Fruit fly (Drosophila melanogaster) whole organism, embryonic: ENCODE results near the gene spirit.

Experiments used
- Atf-2 ChIP-seq: fragments of 200-800 bp; sonication (Bioruptor generic); optimal IDR thresholded peaks from 2 replicates; lab custom pipeline; 2016; ENCODE audit warnings: missing biosample characterization, missing genetic modification characterization
- Bgb ChIP-seq: fragments of 200-800 bp; sonication (Bioruptor generic); IDR thresholded peaks from 2 replicates; pipeline ENCODE4 v1.3.6; 2022; ENCODE audit warnings: missing biosample characterization, missing genetic modification characterization; ENCODE audit not compliant: partially characterized antibody
- CG10209 ChIP-seq: fragments of 200-800 bp; sonication (Bioruptor generic); optimal IDR thresholded peaks from 3 replicates; lab custom pipeline; 2017; ENCODE audit warnings: missing biosample characterization, mild to moderate bottlenecking, missing genetic modification characterization, missing genetic modification reagents
- CG1024 ChIP-seq: fragments of 200-800 bp; sonication (Bioruptor generic); IDR thresholded peaks from 2 replicates; pipeline ENCODE4 v1.3.6; 2022; ENCODE audit warnings: missing biosample characterization, missing genetic modification characterization
- CG11398 ChIP-seq: fragments of 200-800 bp; sonication (Bioruptor generic); optimal IDR thresholded peaks from 2 replicates; lab custom pipeline; 2016; ENCODE audit warnings: missing biosample characterization, missing genetic modification characterization
- CG13424 ChIP-seq: fragments of 200-800 bp; sonication (Bioruptor generic); optimal IDR thresholded peaks from 2 replicates; lab custom pipeline; 2019; ENCODE audit warnings: missing biosample characterization, mild to moderate bottlenecking, missing genetic modification characterization, moderate library complexity
- CG14710 ChIP-seq: fragments of 200-800 bp; sonication (Bioruptor generic); optimal IDR thresholded peaks from 3 replicates; lab custom pipeline; 2019; ENCODE audit warnings: missing biosample characterization, mild to moderate bottlenecking, missing genetic modification characterization, moderate library complexity
- CG1529 ChIP-seq: fragments of 200-800 bp; sonication (Bioruptor generic); optimal IDR thresholded peaks from 3 replicates; lab custom pipeline; 2018; ENCODE audit warnings: missing biosample characterization, missing genetic modification characterization
- CG17385 ChIP-seq: fragments of 200-800 bp; sonication (Bioruptor generic); optimal IDR thresholded peaks from 3 replicates; lab custom pipeline; 2018; ENCODE audit warnings: missing biosample characterization, mild to moderate bottlenecking, missing genetic modification characterization
- CG17912 ChIP-seq: fragments of 200-800 bp; sonication (Bioruptor generic); optimal IDR thresholded peaks from 2 replicates; lab custom pipeline; 2018; ENCODE audit warnings: missing biosample characterization, mild to moderate bottlenecking, missing genetic modification characterization
- CG18011 ChIP-seq: fragments of 200-800 bp; sonication (Bioruptor generic); optimal IDR thresholded peaks from 2 replicates; lab custom pipeline; 2017; ENCODE audit warnings: missing biosample characterization, missing genetic modification characterization, mild to moderate bottlenecking, moderate library complexity, missing genotype
- CG1832 ChIP-seq: fragments of 200-800 bp; sonication (Bioruptor generic); optimal IDR thresholded peaks from 2 replicates; lab custom pipeline; 2017; ENCODE audit warnings: missing biosample characterization, mild to moderate bottlenecking, missing genetic modification characterization, inconsistent platforms
- CG2120 ChIP-seq: fragments of 200-800 bp; sonication (Bioruptor generic); optimal IDR thresholded peaks from 3 replicates; lab custom pipeline; 2016; ENCODE audit warnings: missing biosample characterization, missing genetic modification characterization
- CG2678 ChIP-seq: fragments of 200-800 bp; sonication (Bioruptor generic); optimal IDR thresholded peaks from 3 replicates; lab custom pipeline; 2019; ENCODE audit warnings: missing biosample characterization, mild to moderate bottlenecking, missing genetic modification characterization, moderate library complexity
- CG31441 ChIP-seq: fragments of 200-800 bp; sonication (Bioruptor generic); IDR thresholded peaks from 2 replicates; pipeline ENCODE4 v1.3.6; 2022; ENCODE audit warnings: missing biosample characterization, missing genetic modification characterization
- CG34376 ChIP-seq: fragments of 200-800 bp; sonication (Bioruptor generic); optimal IDR thresholded peaks from 2 replicates; lab custom pipeline; 2018; ENCODE audit warnings: missing biosample characterization, mild to moderate bottlenecking, missing genetic modification characterization
- CG3838 ChIP-seq: fragments of 200-800 bp; sonication (Bioruptor generic); optimal IDR thresholded peaks from 3 replicates; lab custom pipeline; 2016; ENCODE audit warnings: missing biosample characterization, missing genetic modification characterization
- CG42726 ChIP-seq: fragments of 200-800 bp; sonication (Bioruptor generic); IDR thresholded peaks from 2 replicates; pipeline ENCODE4 v1.3.6; 2022; ENCODE audit warnings: missing biosample characterization, missing genetic modification characterization; ENCODE audit not compliant: partially characterized antibody
- CG4404 ChIP-seq: fragments of 200-800 bp; sonication (Bioruptor generic); IDR thresholded peaks from 2 replicates; pipeline ENCODE4 v1.3.6; 2022; ENCODE audit warnings: missing biosample characterization, missing genetic modification characterization
- CG4424 ChIP-seq: fragments of 200-800 bp; sonication (Bioruptor generic); optimal IDR thresholded peaks from 3 replicates; lab custom pipeline; 2016; ENCODE audit warnings: missing biosample characterization, missing genetic modification characterization
- CG4820 ChIP-seq: fragments of 200-800 bp; sonication (Bioruptor generic); optimal IDR thresholded peaks from 3 replicates; lab custom pipeline; 2016; ENCODE audit warnings: missing biosample characterization, missing genetic modification characterization
- CG6654 ChIP-seq: fragments of 200-800 bp; sonication (Bioruptor generic); optimal IDR thresholded peaks from 2 replicates; lab custom pipeline; 2017; ENCODE audit warnings: missing biosample characterization, mild to moderate bottlenecking, missing genetic modification characterization
- CG7745 ChIP-seq: fragments of 200-800 bp; sonication (Bioruptor generic); optimal IDR thresholded peaks from 2 replicates; lab custom pipeline; 2018; ENCODE audit warnings: missing biosample characterization, mild to moderate bottlenecking, missing genetic modification characterization, moderate library complexity
- CG9817 ChIP-seq: fragments of 200-800 bp; sonication (Bioruptor generic); optimal IDR thresholded peaks from 2 replicates; lab custom pipeline; 2018; ENCODE audit warnings: missing biosample characterization, mild to moderate bottlenecking, missing genetic modification characterization, moderate library complexity
- CTCF ChIP-seq: fragments of 200-800 bp; sonication (Bioruptor generic); optimal IDR thresholded peaks from 2 replicates; lab custom pipeline; 2017; ENCODE audit warnings: missing biosample characterization, mild to moderate bottlenecking, missing genetic modification characterization, moderate library complexity
- CrebB ChIP-seq: fragments of 200-800 bp; sonication (Bioruptor generic); optimal IDR thresholded peaks from 3 replicates; lab custom pipeline; 2018; ENCODE audit warnings: missing biosample characterization, mild to moderate bottlenecking, missing genetic modification characterization
- Dfd ChIP-seq, 2 experiments: fragments of >200 bp; optimal IDR thresholded peaks; 2 replicates each; lab custom pipeline; 2017; ENCODE audit warnings: missing biosample characterization in 2 of 2, missing genetic modification characterization in 2 of 2
- Elba2 ChIP-seq: fragments of 200-800 bp; sonication (Bioruptor generic); optimal IDR thresholded peaks from 3 replicates; lab custom pipeline; 2016; ENCODE audit warnings: missing biosample characterization, missing genetic modification characterization
- HLH3B ChIP-seq: fragments of 200-800 bp; sonication (Bioruptor generic); IDR thresholded peaks from 2 replicates; pipeline ENCODE4 v1.3.6; 2022; ENCODE audit warnings: missing biosample characterization, missing genetic modification characterization
- Hand ChIP-seq: fragments of 200-800 bp; sonication (Bioruptor generic); optimal IDR thresholded peaks from 2 replicates; lab custom pipeline; 2017; ENCODE audit warnings: mild to moderate bottlenecking, missing biosample characterization, missing genetic modification reagents, missing genetic modification characterization
- MBD-R2 ChIP-seq: fragments of 200-800 bp; sonication (Bioruptor generic); IDR thresholded peaks from 2 replicates; pipeline ENCODE4 v1.3.6; 2022; ENCODE audit warnings: missing biosample characterization, missing genetic modification characterization
- Rfx ChIP-seq: fragments of 200-800 bp; sonication (Bioruptor generic); IDR thresholded peaks from 2 replicates; pipeline ENCODE4 v1.3.6; 2022; ENCODE audit warnings: missing biosample characterization, missing genetic modification characterization
- Side ChIP-seq: fragments of 200-800 bp; sonication (Bioruptor generic); optimal IDR thresholded peaks from 2 replicates; lab custom pipeline; 2016; ENCODE audit warnings: missing biosample characterization, missing genetic modification characterization
- Sin3A ChIP-seq: fragments of >200 bp; optimal IDR thresholded peaks from 2 replicates; lab custom pipeline; 2018
- bbx ChIP-seq: fragments of 200-800 bp; sonication (Bioruptor generic); IDR thresholded peaks from 2 replicates; pipeline ENCODE4 v1.3.6; 2022; ENCODE audit warnings: missing biosample characterization, missing genetic modification characterization; ENCODE audit not compliant: partially characterized antibody
- cg ChIP-seq: fragments of 200-800 bp; sonication (Bioruptor generic); optimal IDR thresholded peaks from 3 replicates; lab custom pipeline; 2019; ENCODE audit warnings: missing biosample characterization, mild to moderate bottlenecking, missing genetic modification characterization, moderate library complexity
- dysf ChIP-seq: fragments of 200-800 bp; sonication (Bioruptor generic); IDR thresholded peaks from 3 replicates; pipeline ENCODE4 v1.3.6; 2022; ENCODE audit warnings: missing biosample characterization, missing genetic modification characterization
- emc ChIP-seq: fragments of 200-800 bp; sonication (Bioruptor generic); optimal IDR thresholded peaks from 2 replicates; lab custom pipeline; 2016; ENCODE audit warnings: missing biosample characterization, missing genetic modification characterization
- fru ChIP-seq: fragments of >200 bp; optimal IDR thresholded peaks from 2 replicates; lab custom pipeline; 2017
- gcm ChIP-seq: fragments of 200-800 bp; sonication (Bioruptor generic); optimal IDR thresholded peaks from 2 replicates; lab custom pipeline; 2019; ENCODE audit warnings: missing biosample characterization, mild to moderate bottlenecking, missing genetic modification characterization, moderate library complexity
- gt ChIP-seq: fragments of 200-800 bp; sonication (Bioruptor generic); IDR thresholded peaks from 2 replicates; pipeline ENCODE4 v1.3.6; 2022; ENCODE audit warnings: missing biosample characterization, missing genetic modification characterization
- jigr1 ChIP-seq: fragments of 200-800 bp; sonication (Bioruptor generic); IDR thresholded peaks from 3 replicates; pipeline ENCODE4 v1.3.6; 2022; ENCODE audit warnings: missing biosample characterization, missing genetic modification characterization
- mld ChIP-seq: fragments of 200-800 bp; sonication (Bioruptor generic); IDR thresholded peaks from 3 replicates; pipeline ENCODE4 v1.3.6; 2022; ENCODE audit warnings: missing biosample characterization, missing genetic modification characterization; ENCODE audit not compliant: partially characterized antibody
- nmo ChIP-seq: fragments of 200-800 bp; sonication (Bioruptor generic); optimal IDR thresholded peaks from 2 replicates; lab custom pipeline; 2018; ENCODE audit warnings: missing biosample characterization, mild to moderate bottlenecking, missing genetic modification characterization, moderate library complexity
- otp ChIP-seq: fragments of 200-800 bp; sonication (Bioruptor generic); IDR thresholded peaks from 3 replicates; pipeline ENCODE4, ENCODE4 v1.3.6; 2022; ENCODE audit warnings: missing biosample characterization, missing genetic modification characterization
- pfk ChIP-seq: fragments of 200-800 bp; sonication (Bioruptor generic); optimal IDR thresholded peaks from 2 replicates; lab custom pipeline; 2018; ENCODE audit warnings: missing biosample characterization, mild to moderate bottlenecking, missing genetic modification characterization, moderate library complexity
- pum ChIP-seq: fragments of 200-800 bp; sonication (Bioruptor generic); optimal IDR thresholded peaks from 2 replicates; lab custom pipeline; 2016; ENCODE audit warnings: missing biosample characterization, missing genetic modification characterization
- run ChIP-seq: fragments of 200-800 bp; sonication (Bioruptor generic); optimal IDR thresholded peaks from 3 replicates; lab custom pipeline; 2018; ENCODE audit warnings: missing biosample characterization, mild to moderate bottlenecking, missing genetic modification characterization
- seq ChIP-seq: fragments of 200-800 bp; sonication (Bioruptor generic); IDR thresholded peaks from 2 replicates; pipeline ENCODE4 v1.3.6; 2022; ENCODE audit warnings: missing biosample characterization, missing genetic modification characterization
- shn ChIP-seq: fragments of 200-800 bp; sonication (Bioruptor generic); optimal IDR thresholded peaks from 3 replicates; lab custom pipeline; 2016; ENCODE audit warnings: missing biosample characterization, missing genetic modification characterization
- sna ChIP-seq: fragments of 200-800 bp; sonication (Bioruptor generic); IDR thresholded peaks from 2 replicates; pipeline ENCODE4 v1.3.6; 2022; ENCODE audit warnings: missing biosample characterization, missing genetic modification characterization; ENCODE audit not compliant: partially characterized antibody
- stwl ChIP-seq: fragments of 200-800 bp; sonication (Bioruptor generic); optimal IDR thresholded peaks from 3 replicates; lab custom pipeline; 2018; ENCODE audit warnings: missing biosample characterization, mild to moderate bottlenecking, missing genetic modification characterization, moderate library complexity
- unc-4 ChIP-seq: fragments of 200-800 bp; sonication (Bioruptor generic); IDR thresholded peaks from 2 replicates; pipeline ENCODE4 v1.3.6; 2022; ENCODE audit warnings: missing biosample characterization, missing genetic modification characterization; ENCODE audit not compliant: partially characterized antibody

Gene spirit

DNA sequence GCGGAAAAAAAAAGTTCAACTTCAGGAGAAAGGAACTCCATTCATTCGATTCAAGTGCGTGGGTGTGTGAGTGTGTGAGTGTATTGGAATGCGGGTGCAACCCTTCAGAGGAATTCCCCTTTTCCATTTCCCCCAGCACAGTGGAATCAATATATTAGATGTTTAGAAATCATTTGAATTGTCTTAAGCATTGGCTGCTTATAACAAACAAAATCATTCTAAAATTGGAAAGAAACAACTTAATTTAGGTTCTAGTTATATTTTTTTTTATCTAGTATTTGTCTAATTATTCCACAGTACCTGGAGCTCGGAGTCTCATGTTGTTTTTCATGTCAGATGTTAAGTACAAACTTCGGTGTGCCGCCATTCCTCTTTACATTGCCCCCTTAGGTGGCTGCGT is 34.4 kb downstream of the spirit start (continued):
- TF ChIP-seq CG34376 (GFP tag; lab: Kevin White, UChicago) (no peak), CG10209 (GFP tag; lab: Kevin White, UChicago) (no peak), CG2678 (tag; lab: Kevin White, UChicago) (peak; percentile 40), CG11398 (GFP tag; lab: Kevin White, UChicago) (no peak), Bgb (GFP tag; lab: Robert Waterston, UW) (no peak), CG17912 (GFP tag; lab: Kevin White, UChicago) (no peak), gt (GFP tag; lab: Robert Waterston, UW) (no peak), Rfx (peak; percentile 45), Elba2 (GFP tag; lab: Kevin White, UChicago) (no peak), CG31441 (GFP tag; lab: Robert Waterston, UW) (no peak), dysf (GFP tag; lab: Robert Waterston, UW) (0 out of 3 replicates have a peak, but pooled peaks have one; percentile 40), stwl (tag; lab: Kevin White, UChicago) (no peak), CG17385 (GFP tag; lab: Kevin White, UChicago) (peak; percentile 11), jigr1 (GFP tag; lab: Robert Waterston, UW) (no peak), sna (GFP tag; lab: Robert Waterston, UW) (no peak), Hand (GFP tag; lab: Kevin White, UChicago) (no peak), CG1529 (no peak), CG9817 (tag; lab: Kevin White, UChicago) (no peak), CG1024 (GFP tag; lab: Robert Waterston, UW) (no peak), Atf-2 (no peak), CrebB (no peak), shn (GFP tag; lab: Kevin White, UChicago) (no peak), pum (GFP tag; lab: Kevin White, UChicago) (no peak), Side (GFP tag; lab: Kevin White, UChicago) (no peak), nmo (peak; percentile 22), Sin3A (lab: Kevin White, UChicago) (no peak), emc (GFP tag; lab: Kevin White, UChicago) (no peak), CG6654 (GFP tag; lab: Kevin White, UChicago) (no peak), CG7745 (tag; lab: Kevin White, UChicago) (no peak), gcm (GFP tag; lab: Kevin White, UChicago) (no peak), CG1832 (GFP tag; lab: Kevin White, UChicago) (no peak), CG2120 (GFP tag; lab: Kevin White, UChicago) (peak; percentile 6), otp (GFP tag; lab: Robert Waterston, UW) (no peak), CG4404 (no peak), CTCF (GFP tag; lab: Kevin White, UChicago) (no peak), seq (GFP tag; lab: Robert Waterston, UW) (no peak), CG4820 (no peak), CG18011 (no peak), cg (GFP tag; lab: Kevin White, UChicago) (no peak), CG3838 (GFP tag; lab: Kevin White, UChicago) (no peak), pfk (GFP tag; lab: Kevin White, UChicago) (no peak), CG14710 (tag; lab: Kevin White, UChicago) (no peak), CG4424 (GFP tag; lab: Kevin White, UChicago) (no peak), run (tag; lab: Kevin White, UChicago) (no peak), fru (lab: Kevin White, UChicago) (no peak), unc-4 (GFP tag; lab: Robert Waterston, UW) (no peak), HLH3B (no peak), CG13424 (tag; lab: Kevin White, UChicago) (no peak), MBD-R2 (GFP tag; lab: Robert Waterston, UW) (no peak), bbx (no peak), Dfd (GFP tag; optimal IDR thresholded peaks at IDR 0.05; lab: Kevin White, UChicago) (no peak), mld (GFP tag; lab: Robert Waterston, UW) (no peak), CG42726 (no peak)
